Worm (Caenorhabditis elegans) whole organism, midembryonic: ENCODE results near the gene erd-2.1.

Experiments
- cog-1 ChIP-seq: sonication (generic microtip); optimal IDR thresholded peaks from 2 replicates; lab custom pipeline; 2016; ENCODE audit warnings: missing genetic modification characterization, missing compliant biosample characterization
- flt-1 ChIP-seq: fragments of 200-800 bp; sonication (Bioruptor generic); IDR thresholded peaks from 2 replicates; pipeline ENCODE4 v1.3.6; 2022; ENCODE audit warnings: missing genetic modification characterization, missing compliant biosample characterization
- klf-2 ChIP-seq: fragments of 200-800 bp; sonication (Bioruptor generic); conservative IDR thresholded peaks from 2 replicates; pipeline ENCODE4 v1.3.6; 2022; ENCODE audit warnings: missing genetic modification reagents, missing genetic modification characterization, missing compliant biosample characterization
- med-1 ChIP-seq: sonication (generic microtip); optimal IDR thresholded peaks from 2 replicates; lab custom pipeline; 2017; ENCODE audit warnings: missing genetic modification characterization, mild to moderate bottlenecking, missing compliant biosample characterization, antibody characterized with exemption, missing genetic modification reagents; ENCODE audit not compliant: insufficient read depth
- ref-1 ChIP-seq: fragments of 200-800 bp; sonication (Bioruptor generic); conservative IDR thresholded peaks from 2 replicates; pipeline ENCODE4 v1.3.6; 2022; ENCODE audit warnings: missing genetic modification reagents, missing genetic modification characterization, missing compliant biosample characterization
- tab-1 ChIP-seq: fragments of 200-800 bp; sonication (Bioruptor generic); IDR thresholded peaks from 2 replicates; pipeline ENCODE4 v1.3.6; 2022; ENCODE audit warnings: missing genetic modification characterization, missing compliant biosample characterization
- ztf-23 ChIP-seq: fragments of 200-800 bp; sonication (Bioruptor generic); IDR thresholded peaks from 2 replicates; pipeline ENCODE4 v1.3.6; 2022; ENCODE audit warnings: missing genetic modification reagents, missing genetic modification characterization, missing compliant biosample characterization
- ztf-29 ChIP-seq: fragments of 200-800 bp; sonication (Bioruptor generic); IDR thresholded peaks from 2 replicates; pipeline ENCODE4 v1.3.6; 2022; ENCODE audit warnings: missing genetic modification reagents, missing genetic modification characterization, missing compliant biosample characterization

DNA sequence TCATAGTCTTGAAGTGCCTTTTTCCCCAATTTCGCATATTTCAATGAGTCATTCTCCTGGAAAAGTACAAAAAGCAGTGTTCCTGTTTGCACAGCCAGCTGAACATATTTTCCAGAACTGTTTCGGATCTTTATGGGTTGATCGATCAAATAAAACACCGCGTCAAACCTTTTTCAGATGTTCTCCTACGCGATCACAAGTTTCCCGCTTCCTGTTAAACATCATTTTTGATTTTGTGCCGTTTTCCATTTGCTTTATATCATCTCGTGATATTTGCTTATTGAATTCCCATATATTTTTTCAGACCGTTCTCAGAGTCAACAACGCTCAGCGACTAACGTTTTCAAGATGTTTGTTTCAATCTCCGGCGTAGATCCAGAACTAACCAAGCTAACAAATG, 16.1 kb upstream of the erd-2.1 start, which contains the start of gene C07A4.3:
- TF ChIP-seq flt-1 (GFP tag; lab: Robert Waterston, UW): no peak
- no peak for TF ChIP-seq tab-1 (GFP tag; lab: Robert Waterston, UW)
- no peak for TF ChIP-seq klf-2 (GFP tag; lab: Robert Waterston, UW)
- no peak for TF ChIP-seq cog-1 (tag; lab: Kevin White, UChicago)
- TF ChIP-seq ztf-29: no peak
- no peak for TF ChIP-seq med-1 (GFP tag; lab: Kevin White, UChicago)
- no peak for TF ChIP-seq ref-1 (GFP tag; lab: Robert Waterston, UW)
- TF ChIP-seq ztf-23 (GFP tag; lab: Robert Waterston, UW): no peak
